Worm (Caenorhabditis elegans) whole organism, dauer: ENCODE results near the gene clec-9.

Experiments
- unc-62 ChIP-seq: sonication (generic microtip); optimal IDR thresholded peaks from 2 replicates; lab custom pipeline; 2017; ENCODE audit warnings: missing biosample characterization, missing genetic modification reagents, missing genetic modification characterization

clec-9 gene

DNA sequence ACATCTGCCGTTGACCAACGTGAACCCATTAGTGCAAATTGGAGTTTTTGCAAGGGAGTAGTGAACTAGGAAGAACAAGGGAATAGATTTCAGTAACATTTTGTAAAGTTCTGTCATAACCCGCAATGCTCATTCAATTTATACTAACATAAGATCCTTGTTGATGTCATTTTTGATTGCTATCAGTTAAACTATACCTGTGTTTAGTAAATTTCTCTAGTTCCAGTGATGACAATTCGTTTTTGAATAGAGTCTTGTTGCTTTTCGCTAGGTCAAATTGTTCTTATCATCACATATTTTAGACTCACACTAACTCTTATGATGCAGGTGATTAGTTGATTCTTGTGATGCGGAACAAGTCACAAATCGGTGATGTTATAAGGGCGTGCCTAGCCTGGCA, at the start of gene clec-9:
clec-9 (minus strand) TSS at position 101 of the 400 bp plus-strand sequence.
- no peak for TF ChIP-seq unc-62 (GFP tag; lab: Kevin White, UChicago)

DNA sequence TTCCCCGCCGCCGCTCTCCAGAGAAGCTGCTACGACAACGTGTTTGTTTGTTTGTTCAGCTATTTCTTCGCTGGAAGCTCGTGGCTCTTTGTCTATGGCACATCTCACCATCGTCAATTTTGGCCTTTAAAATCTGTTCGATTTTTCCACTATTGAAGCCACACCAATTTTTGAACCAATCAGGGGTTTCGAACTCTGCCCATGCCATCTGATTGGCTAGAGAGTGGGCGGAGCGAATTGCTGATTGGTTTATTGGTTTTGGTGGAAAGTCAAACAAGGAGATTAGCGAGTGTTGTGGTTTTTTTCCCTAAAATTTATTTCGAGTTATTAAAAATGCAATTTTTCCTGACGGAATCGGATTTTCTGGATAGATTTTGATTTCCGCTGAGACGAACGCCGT, 49.7 kb upstream of the clec-9 start:
- TF ChIP-seq unc-62 (GFP tag; lab: Kevin White, UChicago) = no peak

DNA sequence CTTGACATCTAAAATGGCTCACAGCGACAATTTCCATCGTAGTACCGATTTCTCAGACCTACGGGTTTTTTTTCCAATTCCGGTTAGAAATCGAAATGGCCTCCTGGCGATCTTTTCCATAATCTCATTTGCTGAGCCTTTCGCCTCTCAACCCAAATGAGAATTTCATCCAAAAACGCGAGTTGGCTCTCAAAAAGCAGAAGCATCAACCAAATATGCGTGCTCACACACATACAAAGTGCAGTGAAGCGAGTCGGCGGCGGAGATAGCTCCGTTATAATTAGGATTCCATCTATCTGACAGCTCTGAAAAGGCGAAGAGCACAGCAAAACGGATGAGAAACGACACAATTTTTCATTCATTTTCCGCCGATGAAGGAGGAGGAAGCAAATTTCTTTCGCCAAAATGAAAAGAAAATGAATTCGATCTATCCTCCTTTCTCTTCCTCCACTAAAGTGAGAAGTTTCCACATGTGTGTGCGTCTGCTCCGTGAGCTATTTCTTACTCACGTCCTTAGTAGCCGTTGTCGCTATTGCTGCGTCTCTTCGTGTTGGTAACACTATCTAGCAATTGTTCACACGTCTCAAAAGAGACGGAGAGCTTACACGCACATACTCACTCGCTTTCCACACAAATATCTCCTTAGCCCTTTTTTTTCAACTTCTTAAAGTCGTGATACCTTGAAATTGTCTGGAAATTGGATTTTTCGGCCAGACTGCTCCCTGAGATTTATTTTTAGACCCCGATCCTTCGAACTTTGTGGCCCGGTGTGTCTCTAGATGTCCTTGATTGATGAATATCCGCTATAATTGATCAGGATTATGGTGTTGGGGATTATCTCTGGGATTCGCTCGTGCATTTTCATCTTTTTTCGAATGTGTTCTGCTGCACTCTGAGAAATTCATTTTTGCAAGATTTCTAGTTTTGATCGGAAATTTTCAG, 45.9 kb upstream of the clec-9 start:
- no peak for TF ChIP-seq unc-62 (GFP tag; lab: Kevin White, UChicago)

DNA sequence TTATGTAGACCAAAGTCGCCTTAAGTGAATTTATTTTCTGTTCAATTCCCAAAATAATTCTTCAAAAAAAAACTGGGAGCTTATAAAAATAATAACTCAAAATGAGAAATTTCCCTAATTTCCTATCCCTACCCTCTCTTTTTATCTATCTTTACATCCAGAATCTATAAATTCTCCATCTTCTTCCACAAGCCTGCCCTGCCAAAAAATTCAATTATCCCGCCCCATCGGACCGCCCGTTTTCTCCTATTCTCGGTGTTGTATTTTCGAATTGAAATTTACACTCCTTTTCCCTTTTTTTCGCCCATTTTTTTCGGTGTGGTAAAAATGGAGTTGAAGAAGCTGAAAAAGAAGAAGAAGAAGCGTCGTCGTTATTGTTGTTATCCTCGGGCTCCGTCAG, 43.0 kb upstream of the clec-9 start:
- no peak for TF ChIP-seq unc-62 (GFP tag; lab: Kevin White, UChicago)

DNA sequence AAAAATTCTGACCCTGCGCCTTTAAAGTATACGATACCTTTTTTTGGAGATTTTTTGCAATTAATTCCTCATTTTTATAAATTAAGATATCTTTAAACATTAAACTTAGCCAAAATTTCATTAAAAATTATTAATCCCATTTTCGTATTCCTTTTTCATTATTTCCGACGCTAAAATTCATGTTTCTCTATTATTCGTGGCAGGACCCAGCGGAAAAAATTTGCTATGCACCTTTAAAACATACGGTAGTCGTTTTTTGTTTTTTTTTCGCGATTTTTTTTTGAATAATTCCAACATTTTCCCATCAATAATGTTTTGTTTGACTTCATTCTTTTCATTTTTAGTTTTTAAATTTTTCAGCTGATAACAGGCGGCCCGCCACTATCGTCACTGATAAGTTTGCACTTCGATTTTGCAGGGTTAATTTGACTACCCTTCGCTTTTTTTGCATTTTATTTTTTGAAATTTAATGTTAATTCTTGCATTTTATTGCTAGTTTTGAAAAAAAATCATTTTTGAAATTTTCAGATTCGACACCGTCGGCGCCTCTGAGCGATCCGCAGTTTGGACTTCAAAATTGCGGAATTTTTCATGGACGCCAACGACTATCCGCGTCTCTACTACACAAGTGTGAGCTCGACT, 40.7 kb upstream of the clec-9 start, which contains the start of gene dkf-2:
dkf-2 (plus strand) TSS at position 592 of the 642 bp plus-strand sequence.
- TF ChIP-seq unc-62 (GFP tag; lab: Kevin White, UChicago) = no peak

DNA sequence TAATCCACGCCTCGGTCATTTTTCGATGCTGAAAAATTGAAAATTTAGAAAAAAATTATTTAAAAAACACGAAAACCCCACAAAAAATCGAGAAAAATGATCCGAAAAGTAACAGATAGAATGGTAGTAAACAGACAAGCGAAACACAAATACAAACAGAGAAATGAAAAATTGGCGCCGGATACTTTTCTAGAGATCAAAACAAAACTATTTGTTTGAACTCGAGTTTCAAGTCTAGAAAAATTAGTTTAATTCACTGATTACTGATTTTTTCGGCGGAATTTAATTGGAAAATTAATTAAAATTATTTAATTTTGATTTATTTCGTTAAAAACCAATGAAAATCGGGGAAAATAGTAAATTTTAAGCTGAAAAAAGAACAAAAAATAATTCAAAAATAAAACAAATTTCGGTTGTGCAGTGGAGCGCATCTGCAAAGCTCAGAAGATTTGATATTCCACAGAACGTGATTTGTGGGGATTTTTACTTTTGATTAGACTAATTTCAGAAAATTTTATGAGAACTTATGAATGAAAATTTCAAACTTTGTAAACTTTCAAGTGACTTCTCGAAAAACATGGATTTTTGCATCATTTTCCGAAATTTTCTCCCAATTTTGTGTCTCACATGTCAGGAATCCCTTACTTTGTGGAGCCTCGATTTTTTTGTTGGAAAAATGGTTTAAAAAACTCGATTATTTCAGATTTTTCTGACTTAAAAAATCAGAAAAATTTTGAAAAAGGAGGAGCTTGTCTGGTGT, 40.0 kb upstream of the clec-9 start, which contains the start of gene gyg-2:
gyg-2 (minus strand) TSS at position 28 of the 760 bp plus-strand sequence.
- TF ChIP-seq unc-62 (GFP tag; lab: Kevin White, UChicago) = no peak

DNA sequence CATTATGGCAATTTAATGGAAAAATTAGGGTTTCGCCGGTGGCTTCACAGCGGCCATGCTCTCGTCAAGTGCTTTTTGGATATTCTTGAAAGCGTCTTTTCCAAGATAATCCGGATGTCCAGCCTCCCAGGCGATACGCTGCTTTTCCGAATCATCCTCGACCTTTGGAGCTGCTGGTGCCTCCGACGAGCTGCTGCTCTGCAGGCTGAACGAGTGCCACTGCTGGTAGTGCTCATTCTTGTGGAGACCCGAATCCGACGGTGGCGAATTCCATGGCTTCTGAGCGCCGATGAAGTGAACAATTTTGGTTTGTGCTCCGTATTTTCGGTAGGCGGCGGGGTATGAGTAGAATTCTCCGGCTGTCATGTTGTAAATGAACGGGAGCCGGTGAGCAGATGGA, 38.8 kb upstream of the clec-9 start:
- TF ChIP-seq unc-62 (GFP tag; lab: Kevin White, UChicago) = no peak

DNA sequence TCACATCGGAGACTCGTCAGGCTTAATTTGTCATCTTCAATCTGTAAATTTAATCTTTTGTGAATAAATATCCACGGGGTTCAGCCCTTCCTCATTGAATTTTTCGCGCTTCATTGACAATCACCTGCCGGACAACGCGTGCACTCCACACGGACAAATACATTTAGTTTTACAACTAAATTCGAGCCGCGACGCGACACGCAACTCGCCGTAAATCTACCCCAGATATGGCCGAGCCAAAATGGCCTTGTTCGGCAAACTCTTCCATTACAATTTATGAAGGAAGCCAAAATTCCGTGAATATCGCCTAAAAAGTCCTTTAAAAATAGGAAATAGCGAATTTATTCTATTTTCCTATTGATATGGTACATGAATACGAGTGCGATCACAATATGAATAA, 38.3 kb upstream of the clec-9 start:
- no peak for TF ChIP-seq unc-62 (GFP tag; lab: Kevin White, UChicago)

DNA sequence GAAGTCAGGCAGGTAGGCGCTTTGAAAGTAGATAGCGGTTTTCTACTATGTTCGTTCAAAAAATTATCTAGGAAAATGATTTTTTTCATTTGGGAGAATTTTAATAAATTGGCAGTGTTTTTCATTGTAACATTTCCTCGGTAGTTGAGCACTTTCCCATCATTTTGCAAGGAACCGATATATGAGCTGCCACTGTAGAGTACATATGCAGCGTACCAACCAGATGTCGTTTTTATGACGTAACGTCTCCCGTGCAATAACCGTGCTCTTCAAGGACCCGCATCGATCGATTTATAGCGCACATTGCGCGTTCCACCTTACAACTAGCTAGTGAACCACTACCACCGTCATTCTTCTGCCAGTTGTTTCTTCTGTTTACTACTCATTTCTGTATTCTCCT, 35.7 kb upstream of the clec-9 start, which contains the start of gene T25E12.6:
T25E12.6 (plus strand) TSS at position 301 of the 400 bp plus-strand sequence.
- no peak for TF ChIP-seq unc-62 (GFP tag; lab: Kevin White, UChicago)

DNA sequence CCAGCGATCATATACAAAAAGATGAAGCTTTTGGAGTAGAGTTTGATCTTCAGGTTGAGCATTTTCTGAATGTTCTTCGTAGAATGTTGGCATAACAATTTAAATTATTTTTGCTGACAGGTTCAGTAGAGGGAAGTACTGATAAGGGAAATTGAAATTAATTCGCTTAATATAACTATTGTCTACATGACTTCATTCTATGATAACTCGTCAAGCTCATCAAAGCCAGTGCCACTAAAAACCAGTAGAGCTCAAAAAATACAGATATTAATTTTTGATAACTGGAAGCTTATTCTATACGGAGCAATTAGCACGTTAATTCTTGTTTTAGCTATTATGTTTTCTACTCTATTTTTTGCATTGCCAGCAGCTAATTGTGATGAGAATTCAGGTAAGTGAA, 32.7 kb upstream of the clec-9 start, which contains the start of the genes clec-29 and clec-39:
clec-29 (minus strand) TSS at position 101 of the 400 bp plus-strand sequence.
clec-39 (plus strand) TSS at position 169 of the 400 bp plus-strand sequence.
- TF ChIP-seq unc-62 (GFP tag; lab: Kevin White, UChicago) = no peak

DNA sequence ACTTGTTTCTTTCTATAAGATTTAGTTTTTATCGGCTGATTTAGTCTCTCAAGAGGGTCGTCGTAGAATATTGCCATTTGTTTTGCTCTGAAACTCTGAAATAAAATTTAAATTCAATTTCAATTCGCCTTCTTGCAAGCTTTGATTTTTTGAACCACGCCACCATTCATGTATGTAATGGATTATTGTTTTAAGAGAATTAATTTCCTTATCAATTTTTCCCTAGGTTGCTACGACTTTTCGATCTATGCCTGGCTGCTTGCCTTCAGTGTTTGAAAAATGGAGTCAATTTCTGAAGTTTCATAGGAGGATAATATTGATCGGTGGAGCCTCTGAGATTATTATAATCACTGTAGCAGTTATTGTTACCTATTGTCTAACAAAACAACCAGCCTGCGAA, 29.1 kb upstream of the clec-9 start, which contains the start of the genes clec-38 and clec-34:
clec-38 (minus strand) TSS at position 101 of the 400 bp plus-strand sequence.
clec-34 (plus strand) TSS at position 248 of the 400 bp plus-strand sequence.
- no peak for TF ChIP-seq unc-62 (GFP tag; lab: Kevin White, UChicago)

DNA sequence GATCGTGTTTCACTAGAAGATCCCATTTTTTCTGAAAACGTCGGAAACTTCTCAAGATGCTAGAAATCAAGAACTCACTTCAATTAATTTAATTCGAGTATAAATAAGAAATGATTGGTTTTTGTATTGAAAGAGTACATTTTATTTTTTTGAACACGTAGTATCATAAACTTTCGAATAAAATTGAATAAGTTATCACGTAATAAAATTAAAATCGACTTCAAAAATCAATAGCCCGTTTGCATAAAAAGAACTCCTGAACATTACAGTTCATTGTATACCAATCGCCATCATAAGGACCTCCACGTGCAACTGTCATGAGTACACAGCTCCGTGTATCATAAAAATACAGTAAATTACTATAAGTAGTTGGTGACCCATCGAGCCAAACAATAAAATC, 27.2 kb upstream of the clec-9 start, which contains the start of gene T25E12.16:
T25E12.16 (minus strand) TSS at position 101 of the 400 bp plus-strand sequence.
- no peak for TF ChIP-seq unc-62 (GFP tag; lab: Kevin White, UChicago)

DNA sequence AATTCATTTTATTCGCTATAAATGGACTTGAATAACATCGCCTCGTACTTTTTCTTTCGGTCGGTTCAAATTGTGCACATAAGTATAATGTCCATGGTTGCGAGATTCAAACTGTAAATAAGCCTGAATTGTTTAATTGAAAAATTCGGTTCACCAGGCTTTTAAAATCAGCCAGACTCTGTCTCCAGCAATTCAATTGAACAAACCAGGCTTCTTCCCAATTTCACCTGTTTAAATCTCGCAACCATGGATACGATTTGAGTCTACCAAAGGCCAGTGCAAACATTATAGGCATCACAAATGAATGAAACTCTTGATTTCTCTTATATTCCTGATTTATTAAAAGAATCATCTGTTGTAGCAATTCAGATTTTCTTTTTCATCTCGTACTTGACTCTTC, 25.2 kb upstream of the clec-9 start, which contains the start of gene srz-100:
srz-100 (plus strand) TSS at position 301 of the 400 bp plus-strand sequence.
- TF ChIP-seq unc-62 (GFP tag; lab: Kevin White, UChicago) = no peak

DNA sequence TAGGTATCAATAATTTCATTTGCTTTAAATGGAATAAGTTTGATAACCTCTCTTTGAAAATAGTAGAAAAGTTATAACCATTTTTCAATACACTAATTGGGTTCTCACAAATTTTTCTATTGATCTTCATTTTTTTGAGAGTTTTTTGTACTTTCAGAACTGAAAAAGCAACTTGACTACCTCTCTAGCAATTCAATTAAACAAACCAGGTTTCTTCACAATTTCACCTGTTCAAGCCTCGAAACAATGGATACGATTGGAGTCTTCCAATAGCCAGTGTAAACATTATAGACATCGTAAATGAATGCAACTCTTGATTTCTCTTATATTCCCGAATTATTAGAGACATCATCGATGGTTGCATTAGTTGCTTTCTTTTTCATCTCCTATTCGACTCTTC, 23.5 kb upstream of the clec-9 start, which contains the start of gene srz-99:
srz-99 (plus strand) TSS at position 301 of the 400 bp plus-strand sequence.
- TF ChIP-seq unc-62 (GFP tag; lab: Kevin White, UChicago) = no peak

DNA sequence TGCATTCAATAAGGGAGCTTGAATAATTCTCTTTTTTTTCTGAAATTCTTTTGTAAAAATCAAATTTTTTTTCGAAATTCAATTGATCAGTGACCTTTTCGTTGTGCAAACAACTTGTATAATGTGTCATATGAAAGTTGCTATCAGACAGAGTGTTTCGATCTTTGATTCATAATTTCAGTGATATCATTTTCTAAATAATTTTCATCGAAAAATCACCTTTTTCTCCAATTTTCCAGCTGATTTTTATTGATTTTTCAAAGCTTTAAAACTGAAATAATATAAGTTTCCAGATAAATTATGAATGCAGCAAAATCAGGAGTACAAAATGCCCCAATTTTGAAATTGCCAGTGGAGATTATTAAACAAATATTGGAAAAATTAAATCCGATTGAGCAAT, 22.0 kb upstream of the clec-9 start, which contains the start of gene fbxa-127:
fbxa-127 (plus strand) TSS at position 301 of the 400 bp plus-strand sequence.
- no peak for TF ChIP-seq unc-62 (GFP tag; lab: Kevin White, UChicago)
